Worm (Caenorhabditis elegans): ENCODE data around the gene T07A9.12.

Gene T07A9.12

DNA sequence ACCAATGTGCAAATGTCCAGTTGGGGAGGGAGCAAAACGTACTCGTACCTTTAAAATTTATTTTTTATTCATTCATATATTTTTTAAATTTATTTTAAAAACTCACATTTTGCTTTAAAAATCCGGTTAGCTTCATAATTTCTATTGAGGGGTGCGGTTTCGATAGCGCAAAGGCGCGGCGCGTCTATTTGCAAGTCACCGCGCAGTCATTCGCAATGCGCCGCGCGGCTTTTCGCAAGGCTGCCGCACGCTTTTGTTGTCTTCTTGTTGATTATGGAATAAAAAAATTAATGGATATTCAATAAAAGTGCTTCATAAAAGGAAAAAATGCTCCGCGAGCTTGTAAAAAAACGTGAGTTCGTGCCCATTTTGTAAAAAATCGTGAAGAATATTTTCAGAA lies 20.4 kb upstream of the T07A9.12 start, which contains the start of the genes ears-2 and uncp-18 (continued):
- TF ChIP-seq npax-4 (tag; optimal IDR thresholded peaks at IDR 0.05) = peak; percentile 96
- peak; percentile 97 for TF ChIP-seq pqm-1 (tag; optimal IDR thresholded peaks at IDR 0.05)
- peak; percentile 93 for TF ChIP-seq mec-3 (tag; optimal IDR thresholded peaks at IDR 0.05; ENCODE audit: borderline replicate concordance)
- TF ChIP-seq syd-9 (tag; optimal IDR thresholded peaks at IDR 0.05) = peak; percentile 93
- TF ChIP-seq tbx-2 (tag; optimal IDR thresholded peaks at IDR 0.05) = peak; percentile 100
- peak; percentile 99 for TF ChIP-seq unc-86 (tag; optimal IDR thresholded peaks at IDR 0.05)
- peak; percentile 99 for TF ChIP-seq ceh-48 (tag; optimal IDR thresholded peaks at IDR 0.05)
- peak; percentile 68 for TF ChIP-seq ceh-9 (tag; optimal IDR thresholded peaks at IDR 0.05)
- peak; percentile 83 for TF ChIP-seq nhr-232 (tag; optimal IDR thresholded peaks at IDR 0.05)
- TF ChIP-seq ahr-1 (tag; optimal IDR thresholded peaks at IDR 0.05) = peak; percentile 99
- peak; percentile 90 for TF ChIP-seq fkh-6 (tag; optimal IDR thresholded peaks at IDR 0.05)
- TF ChIP-seq hlh-8 (tag; optimal IDR thresholded peaks at IDR 0.05) = peak; percentile 99
- TF ChIP-seq dve-1 (tag; optimal IDR thresholded peaks at IDR 0.05) = peak; percentile 58
- peak; percentile 95 for TF ChIP-seq ceh-24 (tag; optimal IDR thresholded peaks at IDR 0.05)
- peak; percentile 96 for TF ChIP-seq madf-2 (tag; optimal IDR thresholded peaks at IDR 0.05)
- TF ChIP-seq sox-2 (GFP tag; IDR thresholded peaks at IDR 0.05) = peak; percentile 94
- TF ChIP-seq ceh-18 (tag; optimal IDR thresholded peaks at IDR 0.05) = peak; percentile 93

DNA sequence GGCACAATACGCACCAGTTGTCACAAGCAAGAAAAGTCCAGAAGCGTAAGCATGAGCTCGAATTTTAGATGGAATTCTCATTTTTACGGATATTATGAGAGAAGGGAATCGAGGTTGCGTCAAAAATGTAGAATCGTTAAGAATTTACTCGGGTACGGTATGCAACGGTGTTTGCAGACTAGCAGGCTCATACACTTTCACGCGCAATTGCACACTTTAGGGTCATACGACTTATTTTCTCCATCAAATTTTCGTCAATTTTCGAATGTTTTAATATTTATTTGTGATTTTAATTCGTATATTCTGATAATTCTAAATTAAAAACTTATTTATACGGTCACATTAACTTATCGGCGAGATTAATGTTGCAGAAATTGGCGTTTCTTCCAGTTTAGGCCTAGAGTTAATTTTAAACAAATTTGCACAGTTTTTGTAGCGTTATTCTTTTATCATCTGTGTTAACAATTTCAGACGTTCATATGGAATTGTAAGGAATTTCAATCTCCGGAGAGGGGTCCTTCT lies 17.2 kb upstream of the T07A9.12 start, which contains the start of the genes T07A9.15 and nog-1:
T07A9.15 (minus strand) TSS at position 138 of the 522 bp plus-strand sequence.
nog-1 (plus strand) TSS at position 472 of the 522 bp plus-strand sequence.
- TF ChIP-seq ceh-19 (GFP tag; optimal IDR thresholded peaks at IDR 0.05) = no peak
- TF ChIP-seq madf-2 (tag; optimal IDR thresholded peaks at IDR 0.05) = no peak
- peak; percentile 81 for TF ChIP-seq hlh-30 (tag; optimal IDR thresholded peaks at IDR 0.05; ENCODE audit: insufficient read depth)
- TF ChIP-seq odd-2 (tag; optimal IDR thresholded peaks at IDR 0.05) = no peak
- TF ChIP-seq unc-42 (tag; optimal IDR thresholded peaks at IDR 0.05) = peak; percentile 13
- peak; percentile 8 for TF ChIP-seq elt-2 (tag; optimal IDR thresholded peaks at IDR 0.05)
- TF ChIP-seq nfya-1 (tag; optimal IDR thresholded peaks at IDR 0.05) = peak; percentile 57
- no peak for TF ChIP-seq unc-86 (tag; optimal IDR thresholded peaks at IDR 0.05)
- TF ChIP-seq ceh-14 (tag; optimal IDR thresholded peaks at IDR 0.05) = peak; percentile 26
- TF ChIP-seq ttx-3 (tag; optimal IDR thresholded peaks at IDR 0.05) = peak; percentile 13
- no peak for TF ChIP-seq ceh-2 (tag; optimal IDR thresholded peaks at IDR 0.05)
- TF ChIP-seq ama-1 (optimal IDR thresholded peaks at IDR 0.05) = no peak

DNA sequence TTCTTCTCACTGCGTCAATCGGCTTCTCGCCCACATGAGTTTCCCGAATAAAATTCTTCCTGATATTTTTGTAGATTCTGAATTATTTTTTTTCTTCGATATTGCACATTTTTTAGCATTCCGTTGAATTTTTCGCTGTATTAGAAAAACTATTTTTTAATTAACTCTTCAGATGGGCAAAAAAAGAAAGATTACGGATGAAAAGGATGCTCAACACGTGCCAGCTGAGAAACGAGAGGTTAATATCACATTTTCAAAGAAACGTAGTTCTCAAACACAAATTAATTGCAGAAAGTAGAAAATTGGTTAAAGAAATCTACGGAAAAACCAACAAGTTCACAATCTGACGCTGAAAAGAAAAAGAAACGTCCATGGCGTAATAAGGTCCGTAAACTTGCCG lies 14.3 kb upstream of the T07A9.12 start, which contains the start of gene rrp-8:
rrp-8 (plus strand) TSS at position 173 of the 400 bp plus-strand sequence.
- TF ChIP-seq fkh-6 (tag; optimal IDR thresholded peaks at IDR 0.05) (no peak), mec-3 (tag; optimal IDR thresholded peaks at IDR 0.05; ENCODE audit: borderline replicate concordance) (no peak), syd-9 (tag; optimal IDR thresholded peaks at IDR 0.05) (no peak), unc-3 (GFP tag; conservative IDR thresholded peaks at IDR 0.05) (no peak), unc-3 (tag; optimal IDR thresholded peaks at IDR 0.05) (no peak), gmeb-2 (tag; optimal IDR thresholded peaks at IDR 0.05) (no peak), lim-6 (tag; optimal IDR thresholded peaks at IDR 0.05) (no peak), ceh-18 (tag; optimal IDR thresholded peaks at IDR 0.05) (no peak), ceh-31 (tag; optimal IDR thresholded peaks at IDR 0.05) (no peak), T23F11.4 (GFP tag; optimal IDR thresholded peaks at IDR 0.05) (no peak)

DNA sequence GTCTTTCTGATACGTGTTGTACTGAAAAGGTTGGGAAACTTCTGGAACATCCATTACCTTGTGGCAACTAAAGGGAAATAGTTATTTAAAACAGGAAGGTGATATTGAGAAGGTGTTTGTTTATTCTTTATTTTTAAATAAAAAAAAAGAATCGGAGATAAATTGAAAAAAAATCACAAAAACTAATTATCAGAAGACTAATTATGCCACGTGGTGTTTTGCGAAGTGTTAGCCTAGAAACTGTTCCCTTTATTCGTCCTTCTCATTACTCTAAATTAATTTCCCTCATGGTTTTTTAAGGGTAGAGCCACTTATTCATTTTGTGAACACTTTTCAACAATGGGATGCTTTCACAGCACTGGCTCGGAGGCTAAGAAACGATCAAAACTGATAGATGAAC lies 9.3 kb upstream of the T07A9.12 start, which contains the start of gene gpa-4:
gpa-4 (plus strand) TSS at position 301 of the 400 bp plus-strand sequence.
- no peak for TF ChIP-seq pqm-1 (tag; optimal IDR thresholded peaks at IDR 0.05)
- no peak for TF ChIP-seq C08G9.2 (tag; optimal IDR thresholded peaks at IDR 0.05)
- no peak for TF ChIP-seq elt-4 (tag; optimal IDR thresholded peaks at IDR 0.05)
- no peak for TF ChIP-seq dve-1 (tag; optimal IDR thresholded peaks at IDR 0.05)
- no peak for TF ChIP-seq lin-11 (tag; optimal IDR thresholded peaks at IDR 0.05)
- TF ChIP-seq lim-6 (tag; optimal IDR thresholded peaks at IDR 0.05) = no peak
- no peak for TF ChIP-seq zip-5 (tag; optimal IDR thresholded peaks at IDR 0.05)
- TF ChIP-seq unc-55 (GFP tag; optimal IDR thresholded peaks at IDR 0.05) = no peak
- no peak for TF ChIP-seq ceh-19 (GFP tag; optimal IDR thresholded peaks at IDR 0.05)
- no peak for TF ChIP-seq C38D4.7 (GFP tag; optimal IDR thresholded peaks at IDR 0.05)
- TF ChIP-seq K09A11.1 (tag; optimal IDR thresholded peaks at IDR 0.05; ENCODE audit: insufficient read depth) = no peak
- no peak for TF ChIP-seq npax-4 (tag; optimal IDR thresholded peaks at IDR 0.05)
- no peak for TF ChIP-seq sdc-2 (tag; optimal IDR thresholded peaks at IDR 0.05)
- TF ChIP-seq dmd-4 (tag; optimal IDR thresholded peaks at IDR 0.05; ENCODE audit: borderline replicate concordance) = no peak
